Fruit fly (Drosophila melanogaster) whole organism: ENCODE results near the gene CG43072.

Experiments used
- CG8478 ChIP-seq: fragments of >200 bp; optimal IDR thresholded peaks from 2 replicates; lab custom pipeline; 2018; ENCODE audit warnings: inconsistent platforms
- Dll ChIP-seq: fragments of >200 bp; optimal IDR thresholded peaks from 2 replicates; lab custom pipeline; 2017
- pan ChIP-seq: fragments of >200 bp; optimal IDR thresholded peaks from 2 replicates; lab custom pipeline; 2017
- usp ChIP-seq: fragments of >200 bp; optimal IDR thresholded peaks from 2 replicates; lab custom pipeline; 2017; ENCODE audit warnings: missing biosample characterization, missing genetic modification characterization, mixed read lengths

dm6 chr3L:21041952-21042933, 23.4 kb upstream of the CG43072 start:
- no peak for TF ChIP-seq usp (GFP tag; lab: Kevin White, UChicago)
- no peak for TF ChIP-seq CG8478 (lab: Kevin White, UChicago)
- TF ChIP-seq pan (lab: Kevin White, UChicago), result no peak
- no peak for TF ChIP-seq Dll (lab: Kevin White, UChicago)
